Worm (Caenorhabditis elegans): ENCODE results near the gene ZK632.2.
A peak's percentile ranks its signal among the peaks of the same experiment; 100 is the strongest.

The ZK632.2 gene

DNA sequence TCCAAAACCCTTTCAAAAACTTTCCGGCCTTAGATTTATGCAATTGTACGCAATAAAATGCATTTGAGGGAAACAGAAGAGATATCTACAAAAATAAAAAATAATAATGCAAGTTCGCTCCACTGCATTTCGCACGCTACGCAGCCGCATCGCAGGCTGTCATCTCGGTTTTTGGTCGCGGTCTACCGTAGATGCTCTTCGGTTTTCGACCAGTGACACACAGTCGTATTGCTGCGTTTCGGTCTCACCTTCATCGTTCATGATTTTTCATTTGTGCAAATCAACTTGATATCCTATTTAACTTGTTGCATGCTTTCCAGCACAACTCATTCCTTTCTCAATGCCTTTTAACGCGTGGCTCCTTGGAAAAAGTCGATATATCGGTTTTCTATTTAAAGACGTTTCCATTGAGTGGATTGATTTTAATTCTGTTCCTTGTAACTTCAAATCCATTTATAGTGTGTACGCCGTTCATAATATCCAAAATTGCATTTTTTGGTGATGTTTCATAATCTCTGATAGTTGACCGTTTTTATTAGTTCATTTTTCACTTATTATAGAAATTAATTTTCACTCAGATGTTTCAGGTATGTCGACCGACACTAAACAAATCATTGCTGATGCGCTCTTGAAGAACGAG is 18.1 kb upstream of the ZK632.2 start, which contains the start of gene vha-1 (continued):
- TF ChIP-seq daf-16 (GFP tag; optimal IDR thresholded peaks at IDR 0.05) (no peak), daf-16 (tag; optimal IDR thresholded peaks at IDR 0.05) (peak; percentile 60), lin-13 (GFP tag; optimal IDR thresholded peaks at IDR 0.05) (peak; percentile 95), hmg-1.1 (GFP tag; IDR thresholded peaks at IDR 0.05) (peak; percentile 77), F26F4.8 (GFP tag; conservative IDR thresholded peaks at IDR 0.05) (no peak), nhr-42 (GFP tag; IDR thresholded peaks at IDR 0.05) (no peak; the same call in 1 of the 2 replicates), Y48G9A.11 (GFP tag; IDR thresholded peaks at IDR 0.05) (no peak), cey-2 (tag; optimal IDR thresholded peaks at IDR 0.05; ENCODE audit: borderline replicate concordance, insufficient read depth) (no peak), ztf-7 (tag; optimal IDR thresholded peaks at IDR 0.05) (peak; percentile 22), hlh-11 (tag; optimal IDR thresholded peaks at IDR 0.05) (peak; percentile 88), ZK546.5 (tag; optimal IDR thresholded peaks at IDR 0.05) (no peak), ZK337.2 (GFP tag; IDR thresholded peaks at IDR 0.05) (no peak), daf-12 (tag; optimal IDR thresholded peaks at IDR 0.05) (no peak), R02D3.7 (tag; optimal IDR thresholded peaks at IDR 0.05) (no peak), ztf-11 (tag; optimal IDR thresholded peaks at IDR 0.05) (no peak), nhr-48 (tag; optimal IDR thresholded peaks at IDR 0.05) (peak; percentile 40), T20F7.1 (GFP tag; optimal IDR thresholded peaks at IDR 0.05) (peak; percentile 81), dmd-8 (GFP tag; IDR thresholded peaks at IDR 0.05) (no peak), jun-1 (tag; optimal IDR thresholded peaks at IDR 0.05) (peak; percentile 71), D1046.2 (GFP tag; IDR thresholded peaks at IDR 0.05) (no peak), ceh-82 (tag; optimal IDR thresholded peaks at IDR 0.05) (no peak), rbr-2 (tag; optimal IDR thresholded peaks at IDR 0.05) (peak; percentile 82), mxl-3 (GFP tag; optimal IDR thresholded peaks at IDR 0.05) (peak; percentile 86), ces-1 (GFP tag; optimal IDR thresholded peaks at IDR 0.05) (no peak), vab-7 (GFP tag; IDR thresholded peaks at IDR 0.05) (no peak), mdt-29 (GFP tag; IDR thresholded peaks at IDR 0.05) (peak; percentile 71; the same call in 1 of the 2 replicates), sdz-12 (GFP tag; optimal IDR thresholded peaks at IDR 0.05) (no peak), daf-8 (GFP tag; IDR thresholded peaks at IDR 0.05) (no peak), fkh-10 (GFP tag; optimal IDR thresholded peaks at IDR 0.05) (peak; percentile 26), snpc-1.2 (GFP tag; IDR thresholded peaks at IDR 0.05) (no peak), unc-62 (GFP tag; optimal IDR thresholded peaks at IDR 0.05 in 1 of 2) (peak in 1 of 2 experiments; percentile 95), unc-62 (tag; optimal IDR thresholded peaks at IDR 0.05) (no peak), ceh-28 (tag; optimal IDR thresholded peaks at IDR 0.05) (no peak), zag-1 (tag; optimal IDR thresholded peaks at IDR 0.05) (no peak), tra-1 (GFP tag; IDR thresholded peaks at IDR 0.05) (0 out of 2 replicates have a peak, but pooled peaks have one; percentile 46), lsy-2 (tag; optimal IDR thresholded peaks at IDR 0.05) (peak; percentile 91 to 96), nhr-77 (tag; optimal IDR thresholded peaks at IDR 0.05) (peak; percentile 97), lin-38 (GFP tag; IDR thresholded peaks at IDR 0.05) (peak; percentile 97), pha-4 (GFP tag; IDR thresholded peaks at IDR 0.05) (peak; percentile 60; the same call in 1 of the 2 replicates), pha-4 (tag; optimal IDR thresholded peaks at IDR 0.05) (no peak), nhr-111 (GFP tag; optimal IDR thresholded peaks at IDR 0.05) (no peak), unc-130 (GFP tag; optimal IDR thresholded peaks at IDR 0.05) (peak; percentile 2), spr-3 (GFP tag; optimal IDR thresholded peaks at IDR 0.05) (no peak), nhr-11 (tag; optimal IDR thresholded peaks at IDR 0.05) (peak; percentile 80), ceh-20 (GFP tag; IDR thresholded peaks at IDR 0.05) (no peak), nhr-41 (GFP tag; IDR thresholded peaks at IDR 0.05) (no peak), zfp-2 (tag; optimal IDR thresholded peaks at IDR 0.05) (no peak), nhr-25 (tag; optimal IDR thresholded peaks at IDR 0.05; ENCODE audit: borderline replicate concordance, insufficient read depth) (peak; percentile 66), egl-43 (GFP tag; IDR thresholded peaks at IDR 0.05) (0 out of 2 replicates have a peak, but pooled peaks have one; percentile 29), ceh-32 (tag; optimal IDR thresholded peaks at IDR 0.05; ENCODE audit: poor library complexity) (no peak), ctbp-1 (GFP tag; IDR thresholded peaks at IDR 0.05) (peak; percentile 52)

Data from whole organism, L4 larva.